Worm (Caenorhabditis elegans): ENCODE data around the gene F09E5.11.

F09E5.11 gene

ce11 chrII:5358137-5358745, at the start of gene F09E5.11, which contains the start of gene bmy-1 (continued):
- TF ChIP-seq nhr-27 (tag; optimal IDR thresholded peaks at IDR 0.05): no peak
- peak; percentile 73 for TF ChIP-seq B0336.3 (GFP tag; IDR thresholded peaks at IDR 0.05)
- no peak for TF ChIP-seq repo-1 (tag; optimal IDR thresholded peaks at IDR 0.05)
- TF ChIP-seq mel-28 (tag; optimal IDR thresholded peaks at IDR 0.05; ENCODE audit: borderline replicate concordance): no peak
- TF ChIP-seq F57C9.4 (tag; optimal IDR thresholded peaks at IDR 0.05): no peak
- peak; percentile 91 for TF ChIP-seq let-526 (GFP tag; IDR thresholded peaks at IDR 0.05)
- TF ChIP-seq ztf-25 (GFP tag; IDR thresholded peaks at IDR 0.05): peak; percentile 91
- no peak for TF ChIP-seq unc-62 (GFP tag; optimal IDR thresholded peaks at IDR 0.05)
- peak; percentile 93 for TF ChIP-seq zfh-2 (GFP tag; conservative IDR thresholded peaks at IDR 0.05)
- TF ChIP-seq F23B12.7 (tag; optimal IDR thresholded peaks at IDR 0.05; ENCODE audit: insufficient read depth): peak; percentile 29
- peak; percentile 74 for TF ChIP-seq ccch-3 (GFP tag; optimal IDR thresholded peaks at IDR 0.05)
- TF ChIP-seq F52B5.7 (tag; optimal IDR thresholded peaks at IDR 0.05): peak; percentile 49
- TF ChIP-seq unc-130 (GFP tag; optimal IDR thresholded peaks at IDR 0.05): peak; percentile 84
- TF ChIP-seq rpc-1 (optimal IDR thresholded peaks at IDR 0.05): peak; percentile 28
- no peak for TF ChIP-seq rpc-1 (tag; optimal IDR thresholded peaks at IDR 0.05)
- peak; percentile 84 for TF ChIP-seq mcd-1 (GFP tag; IDR thresholded peaks at IDR 0.05)
- TF ChIP-seq nhr-90 (tag; optimal IDR thresholded peaks at IDR 0.05): no peak
- peak; percentile 86 for TF ChIP-seq lir-1 (GFP tag; conservative IDR thresholded peaks at IDR 0.05)
- no peak for TF ChIP-seq lsy-27 (tag; optimal IDR thresholded peaks at IDR 0.05; ENCODE audit: borderline replicate concordance, insufficient read depth)
- TF ChIP-seq ZK185.1 (tag; optimal IDR thresholded peaks at IDR 0.05; ENCODE audit: poor library complexity, severe bottlenecking): peak; percentile 80
- TF ChIP-seq dpff-1 (tag; optimal IDR thresholded peaks at IDR 0.05): no peak
- TF ChIP-seq Y79H2A.3 (GFP tag; conservative IDR thresholded peaks at IDR 0.05): no peak
- peak; percentile 80 for TF ChIP-seq nfyb-1 (GFP tag; IDR thresholded peaks at IDR 0.05)
- peak; percentile 94 for TF ChIP-seq bed-2 (GFP tag; IDR thresholded peaks at IDR 0.05)
- peak; percentile 76 for TF ChIP-seq ekl-4 (GFP tag; IDR thresholded peaks at IDR 0.05)
- TF ChIP-seq lin-26 (GFP tag; IDR thresholded peaks at IDR 0.05): 0 out of 2 replicates have a peak, but pooled peaks have one; percentile 34
- no peak for TF ChIP-seq mes-4 (tag; optimal IDR thresholded peaks at IDR 0.05)
- TF ChIP-seq F33H1.4 (GFP tag; IDR thresholded peaks at IDR 0.05): peak; percentile 64
- TF ChIP-seq aptf-3 (GFP tag; IDR thresholded peaks at IDR 0.05): no peak
- TF ChIP-seq ceh-58 (GFP tag; IDR thresholded peaks at IDR 0.05): no peak
- no peak for TF ChIP-seq attf-6 (GFP tag; IDR thresholded peaks at IDR 0.05)
- TF ChIP-seq lag-1 (GFP tag; IDR thresholded peaks at IDR 0.05): no peak
- TF ChIP-seq rcor-1 (GFP tag; IDR thresholded peaks at IDR 0.05): peak; percentile 67; the same call in 1 of the 2 replicates
- peak; percentile 60 for TF ChIP-seq madf-8 (GFP tag; conservative IDR thresholded peaks at IDR 0.05)
- no peak for TF ChIP-seq Y56A3A.18 (GFP tag; IDR thresholded peaks at IDR 0.05)
- TF ChIP-seq nfya-2 (GFP tag; IDR thresholded peaks at IDR 0.05): no peak
- no peak for TF ChIP-seq F22D6.2 (tag; optimal IDR thresholded peaks at IDR 0.05)
- TF ChIP-seq F49E8.2 (tag; optimal IDR thresholded peaks at IDR 0.05; ENCODE audit: insufficient read depth): peak; percentile 16
- TF ChIP-seq ztf-6 (GFP tag; IDR thresholded peaks at IDR 0.05): peak; percentile 30; the same call in 1 of the 2 replicates
- TF ChIP-seq hsf-1 (GFP tag; IDR thresholded peaks at IDR 0.05): peak; percentile 73; the same call in 1 of the 2 replicates
- peak; percentile 73 for TF ChIP-seq akir-1 (GFP tag; optimal IDR thresholded peaks at IDR 0.05)
- TF ChIP-seq Y53F4B.3 (GFP tag; IDR thresholded peaks at IDR 0.05): no peak
- no peak for TF ChIP-seq tbx-9 (tag; optimal IDR thresholded peaks at IDR 0.05; ENCODE audit: borderline replicate concordance)
- peak; percentile 70 for TF ChIP-seq madf-6 (GFP tag; IDR thresholded peaks at IDR 0.05)
- TF ChIP-seq madf-10 (tag; optimal IDR thresholded peaks at IDR 0.05): peak; percentile 61
- TF ChIP-seq hlh-12 (tag; optimal IDR thresholded peaks at IDR 0.05): no peak
- peak; percentile 57 for TF ChIP-seq chd-7 (tag; optimal IDR thresholded peaks at IDR 0.05)
- no peak for TF ChIP-seq nhr-120 (GFP tag; IDR thresholded peaks at IDR 0.05)

Data from whole organism, young adult.